Worm (Caenorhabditis elegans): ENCODE results near the gene cpr-5.

ce11 chrV:1153925-1154324 lies 20.1 kb upstream of the cpr-5 start:
- TF ChIP-seq K09A11.1 (tag; optimal IDR thresholded peaks at IDR 0.05; ENCODE audit: insufficient read depth): no peak
- peak; percentile 12 for TF ChIP-seq rnt-1 (tag; optimal IDR thresholded peaks at IDR 0.05)
- peak; percentile 32 for TF ChIP-seq madf-2 (tag; optimal IDR thresholded peaks at IDR 0.05)
- no peak for TF ChIP-seq unc-55 (GFP tag; optimal IDR thresholded peaks at IDR 0.05)
- TF ChIP-seq npax-4 (tag; optimal IDR thresholded peaks at IDR 0.05): no peak
- no peak for TF ChIP-seq ama-1 (optimal IDR thresholded peaks at IDR 0.05)
- no peak for TF ChIP-seq nhr-11 (tag; optimal IDR thresholded peaks at IDR 0.05)
- TF ChIP-seq pha-4 (tag; optimal IDR thresholded peaks at IDR 0.05): no peak
- TF ChIP-seq nfya-1 (tag; optimal IDR thresholded peaks at IDR 0.05): peak; percentile 47
- TF ChIP-seq fkh-10 (GFP tag; optimal IDR thresholded peaks at IDR 0.05): no peak
- peak; percentile 52 for TF ChIP-seq unc-86 (tag; optimal IDR thresholded peaks at IDR 0.05)
- no peak for TF ChIP-seq hlh-30 (tag; optimal IDR thresholded peaks at IDR 0.05; ENCODE audit: insufficient read depth)

Measured in whole organism, late embryonic.